Fruit fly (Drosophila melanogaster) whole organism, pupa: ENCODE data around the gene RhoGAP19D.
A peak's percentile ranks its signal among the peaks of the same experiment; 100 is the strongest.

Experiments
- CG15710 ChIP-seq: fragments of 200-800 bp; sonication (Bioruptor generic); optimal IDR thresholded peaks from 2 replicates; lab custom pipeline; 2018; ENCODE audit warnings: missing biosample characterization, mild to moderate bottlenecking, missing genetic modification characterization, moderate library complexity
- CG32121 ChIP-seq: fragments of 200-800 bp; sonication (Bioruptor generic); IDR thresholded peaks from 2 replicates; pipeline ENCODE4 v1.3.6; 2022; ENCODE audit warnings: missing biosample characterization, missing genetic modification characterization
- CG34367 ChIP-seq: fragments of 200-800 bp; sonication (Bioruptor generic); optimal IDR thresholded peaks from 2 replicates; lab custom pipeline; 2018; ENCODE audit warnings: missing biosample characterization, mild to moderate bottlenecking, missing genetic modification characterization
- CG8159 ChIP-seq: fragments of 200-800 bp; sonication (Bioruptor generic); optimal IDR thresholded peaks from 3 replicates; lab custom pipeline; 2018; ENCODE audit warnings: missing biosample characterization, mild to moderate bottlenecking, missing genetic modification characterization, moderate library complexity
- CG9948 ChIP-seq: fragments of 200-800 bp; sonication (Bioruptor generic); optimal IDR thresholded peaks from 2 replicates; lab custom pipeline; 2018; ENCODE audit warnings: missing biosample characterization, mild to moderate bottlenecking, missing genetic modification characterization, moderate library complexity
- D1 ChIP-seq: fragments of 200-800 bp; sonication (Bioruptor generic); optimal IDR thresholded peaks from 2 replicates; lab custom pipeline; 2018; ENCODE audit warnings: missing biosample characterization, mild to moderate bottlenecking, missing genetic modification characterization, moderate library complexity

dm6 chrX:20502776-20503503 is 7.6 kb downstream of the RhoGAP19D start:
- TF ChIP-seq CG34367 (tag; lab: Kevin White, UChicago) (peak; percentile 19), CG9948 (peak; percentile 56), D1 (tag; lab: Kevin White, UChicago) (peak; percentile 18), CG8159 (tag; lab: Kevin White, UChicago) (peak; percentile 62), CG15710 (tag; lab: Kevin White, UChicago) (peak; percentile 59), CG32121 (no peak)
